Worm (Caenorhabditis elegans) whole organism, late embryonic: Measurements from ENCODE around the gene arrd-8.

Experiments used
- C08G9.2 ChIP-seq: sonication (generic microtip); optimal IDR thresholded peaks from 2 replicates; lab custom pipeline; 2016; ENCODE audit warnings: mild to moderate bottlenecking, missing genetic modification characterization, moderate library complexity, missing compliant biosample characterization
- C38D4.7 ChIP-seq: fragments of 200-800 bp; sonication (Bioruptor generic); optimal IDR thresholded peaks from 2 replicates; lab custom pipeline; 2018; ENCODE audit warnings: mild to moderate bottlenecking, missing genetic modification characterization, moderate library complexity, missing compliant biosample characterization
- F13H6.1 ChIP-seq: sonication (generic microtip); optimal IDR thresholded peaks from 2 replicates; lab custom pipeline; 2016; ENCODE audit warnings: missing genetic modification characterization, missing compliant biosample characterization
- K02D7.2 ChIP-seq: sonication (generic microtip); optimal IDR thresholded peaks from 2 replicates; lab custom pipeline; 2017; ENCODE audit warnings: mild to moderate bottlenecking, missing genetic modification characterization, missing compliant biosample characterization
- ama-1 ChIP-seq: fragments of 150-350 bp; optimal IDR thresholded peaks from 2 replicates; lab custom pipeline; 2014
- ceh-18 ChIP-seq: sonication (generic microtip); optimal IDR thresholded peaks from 2 replicates; lab custom pipeline; 2016; ENCODE audit warnings: missing genetic modification characterization, missing compliant biosample characterization
- ceh-19 ChIP-seq: fragments of 200-800 bp; sonication (Bioruptor generic); optimal IDR thresholded peaks from 2 replicates; lab custom pipeline; 2018; ENCODE audit warnings: mild to moderate bottlenecking, missing genetic modification characterization, missing compliant biosample characterization
- ceh-24 ChIP-seq: sonication (generic microtip); optimal IDR thresholded peaks from 2 replicates; lab custom pipeline; 2016; ENCODE audit warnings: mild to moderate bottlenecking, missing genetic modification characterization, missing compliant biosample characterization
- ceh-30 ChIP-seq: fragments of 150-350 bp; optimal IDR thresholded peaks from 2 replicates; lab custom pipeline; 2014; ENCODE audit warnings: missing biosample characterization, missing genetic modification characterization
- ceh-34 ChIP-seq: sonication (generic microtip); optimal IDR thresholded peaks from 2 replicates; lab custom pipeline; 2016; ENCODE audit warnings: mild to moderate bottlenecking, missing genetic modification characterization, missing compliant biosample characterization
- ceh-48 ChIP-seq: sonication (generic microtip); optimal IDR thresholded peaks from 2 replicates; lab custom pipeline; 2016; ENCODE audit warnings: missing genetic modification characterization, inconsistent platforms, missing compliant biosample characterization
- che-1 ChIP-seq: sonication (generic microtip); optimal IDR thresholded peaks from 2 replicates; lab custom pipeline; 2016; ENCODE audit warnings: mild to moderate bottlenecking, missing genetic modification characterization, missing compliant biosample characterization
- dve-1 ChIP-seq: sonication (generic microtip); optimal IDR thresholded peaks from 2 replicates; lab custom pipeline; 2017; ENCODE audit warnings: antibody characterized with exemption, mild to moderate bottlenecking, missing genetic modification characterization, missing compliant biosample characterization
- elt-2 ChIP-seq: sonication (generic microtip); optimal IDR thresholded peaks from 2 replicates; lab custom pipeline; 2016; ENCODE audit warnings: missing genetic modification reagents, missing genetic modification characterization, missing compliant biosample characterization
- ets-4 ChIP-seq: sonication (generic microtip); optimal IDR thresholded peaks from 2 replicates; lab custom pipeline; 2016; ENCODE audit warnings: missing genetic modification characterization, missing compliant biosample characterization
- fkh-10 ChIP-seq: fragments of 150-350 bp; optimal IDR thresholded peaks from 2 replicates; lab custom pipeline; 2014; ENCODE audit warnings: missing biosample characterization, missing genetic modification reagents, missing genetic modification characterization
- hlh-15 ChIP-seq: sonication (generic microtip); optimal IDR thresholded peaks from 2 replicates; lab custom pipeline; 2016; ENCODE audit warnings: missing genetic modification characterization, missing compliant biosample characterization
- hlh-6 ChIP-seq: sonication (generic microtip); optimal IDR thresholded peaks from 2 replicates; lab custom pipeline; 2016; ENCODE audit warnings: missing genotype, missing genetic modification characterization, missing compliant biosample characterization
- madf-2 ChIP-seq: sonication (generic microtip); optimal IDR thresholded peaks from 2 replicates; lab custom pipeline; 2017; ENCODE audit warnings: missing genetic modification characterization, missing compliant biosample characterization
- mec-3 ChIP-seq: sonication (generic microtip); optimal IDR thresholded peaks from 2 replicates; lab custom pipeline; 2016; ENCODE audit warnings: borderline replicate concordance, missing genetic modification characterization, missing compliant biosample characterization
- nhr-11 ChIP-seq: fragments of 150-350 bp; optimal IDR thresholded peaks from 2 replicates; lab custom pipeline; 2014; ENCODE audit warnings: missing biosample characterization, missing genetic modification characterization
- odd-2 ChIP-seq: sonication (generic microtip); optimal IDR thresholded peaks from 2 replicates; lab custom pipeline; 2017; ENCODE audit warnings: antibody characterized with exemption, mild to moderate bottlenecking, missing genetic modification characterization, missing compliant biosample characterization
- pat-9 ChIP-seq: fragments of 200-800 bp; sonication (Bioruptor generic); optimal IDR thresholded peaks from 2 replicates; lab custom pipeline; 2018; ENCODE audit warnings: mild to moderate bottlenecking, missing genetic modification characterization, moderate library complexity, missing compliant biosample characterization
- pha-4 ChIP-seq: fragments of 150-350 bp; optimal IDR thresholded peaks from 2 replicates; lab custom pipeline; 2018; ENCODE audit warnings: missing biosample characterization, missing genetic modification reagents, missing genetic modification characterization
- pqm-1 ChIP-seq: sonication (generic microtip); optimal IDR thresholded peaks from 2 replicates; lab custom pipeline; 2016; ENCODE audit warnings: missing genetic modification characterization, missing compliant biosample characterization
- pros-1 ChIP-seq: fragments of 150-350 bp; optimal IDR thresholded peaks from 2 replicates; lab custom pipeline; 2014; ENCODE audit warnings: missing biosample characterization, missing genetic modification reagents, missing genetic modification characterization
- rnt-1 ChIP-seq: sonication (generic microtip); optimal IDR thresholded peaks from 2 replicates; lab custom pipeline; 2016; ENCODE audit warnings: missing genetic modification characterization, missing compliant biosample characterization
- sdc-2 ChIP-seq: sonication (generic microtip); optimal IDR thresholded peaks from 2 replicates; lab custom pipeline; 2016; ENCODE audit warnings: missing genotype, missing genetic modification characterization, missing compliant biosample characterization
- sox-4 ChIP-seq: sonication (generic microtip); optimal IDR thresholded peaks from 2 replicates; lab custom pipeline; 2017; ENCODE audit warnings: mild to moderate bottlenecking, missing genetic modification characterization, inconsistent platforms, missing compliant biosample characterization
- syd-9 ChIP-seq: sonication (generic microtip); optimal IDR thresholded peaks from 2 replicates; lab custom pipeline; 2016; ENCODE audit warnings: mild to moderate bottlenecking, missing genetic modification characterization, moderate library complexity, missing compliant biosample characterization
- unc-42 ChIP-seq: sonication (generic microtip); optimal IDR thresholded peaks from 2 replicates; lab custom pipeline; 2016; ENCODE audit warnings: missing genotype, missing genetic modification characterization, missing compliant biosample characterization
- unc-86 ChIP-seq: sonication (generic microtip); optimal IDR thresholded peaks from 2 replicates; lab custom pipeline; 2016; ENCODE audit warnings: missing genetic modification characterization, missing compliant biosample characterization
- ztf-16 ChIP-seq: sonication (generic microtip); optimal IDR thresholded peaks from 2 replicates; lab custom pipeline; 2017; ENCODE audit warnings: missing genetic modification characterization, missing compliant biosample characterization

Gene arrd-8

ce11 chrII:12067451-12068076, 2.7 kb downstream of the arrd-8 start, which contains the start of gene Y17G7B.22:
TSS of gene Y17G7B.22 (plus strand) at chrII:12068026.
- TF ChIP-seq hlh-15 (tag; lab: Kevin White, UChicago): no peak
- peak; percentile 94 for TF ChIP-seq unc-42 (tag; lab: Kevin White, UChicago)
- TF ChIP-seq ceh-48: peak; percentile 46

- no peak for TF ChIP-seq ceh-34
- no peak for TF ChIP-seq C08G9.2 (tag; lab: Kevin White, UChicago)
- TF ChIP-seq, all 69 proteins: peak for 0
Measured at ce11 chrII:12071243-12071642, 6.4 kb downstream of the arrd-8 start.

ce11 chrII:12076355-12076754, 11.5 kb downstream of the arrd-8 start:
- TF ChIP-seq ceh-34: no peak
- TF ChIP-seq ceh-19 (GFP tag; lab: Kevin White, UChicago): no peak
- TF ChIP-seq pros-1 (tag; lab: Kevin White, UChicago): no peak
- TF ChIP-seq nhr-11 (tag; lab: Kevin White, UChicago): no peak
- TF ChIP-seq unc-42 (tag; lab: Kevin White, UChicago): no peak
- TF ChIP-seq fkh-10 (GFP tag; lab: Kevin White, UChicago): no peak
- TF ChIP-seq pha-4 (tag; lab: Kevin White, UChicago): no peak
- TF ChIP-seq pqm-1 (tag; lab: Kevin White, UChicago): no peak
- TF ChIP-seq mec-3: no peak
- no peak for TF ChIP-seq unc-86
- no peak for TF ChIP-seq madf-2 (tag; lab: Kevin White, UChicago)
- TF ChIP-seq ceh-18 (tag; lab: Kevin White, UChicago): no peak

ce11 chrII:12077281-12077680, 12.4 kb downstream of the arrd-8 start:
- TF ChIP-seq odd-2 (no peak), ztf-16 (tag; lab: Kevin White, UChicago) (no peak), che-1 (tag; lab: Kevin White, UChicago) (no peak), sox-4 (tag; lab: Kevin White, UChicago) (no peak), ceh-24 (tag; lab: Kevin White, UChicago) (no peak), rnt-1 (tag; lab: Kevin White, UChicago) (no peak), C38D4.7 (GFP tag; lab: Kevin White, UChicago) (no peak), ama-1 (lab: Kevin White, UChicago) (no peak), hlh-6 (tag; lab: Kevin White, UChicago) (no peak), dve-1 (tag; lab: Kevin White, UChicago) (no peak), ets-4 (tag; lab: Kevin White, UChicago) (no peak), syd-9 (tag; lab: Kevin White, UChicago) (no peak)

- TF ChIP-seq F13H6.1 (no peak), ama-1 (lab: Kevin White, UChicago) (no peak), pat-9 (tag; lab: Kevin White, UChicago) (no peak), elt-2 (tag; lab: Kevin White, UChicago) (peak; percentile 28), ceh-24 (tag; lab: Kevin White, UChicago) (no peak), ceh-30 (tag; lab: Kevin White, UChicago) (no peak)
Measured at ce11 chrII:12080015-12080414, 15.1 kb downstream of the arrd-8 start.

ce11 chrII:12081454-12081853, 16.6 kb downstream of the arrd-8 start:
- no peak for TF ChIP-seq K02D7.2 (tag; lab: Kevin White, UChicago)
- TF ChIP-seq sdc-2: no peak
- no peak for TF ChIP-seq ama-1 (lab: Kevin White, UChicago)
- TF ChIP-seq F13H6.1: no peak
- no peak for TF ChIP-seq fkh-10 (GFP tag; lab: Kevin White, UChicago)
- TF ChIP-seq, all 69 proteins: peak for 0
